In genomic region chr2L:6065823-6066222, dm6 we compare ENCODE assay signal across 2 fruit fly cellular contexts.
TF ChIP-seq lines count a peak whose summit lies in the region.

Gene Fbw5, minus strand, starts transcription at chr2L:6065953.
Gene CG9147, plus strand, starts transcription at chr2L:6065997.

TF ChIP-seq in whole organism, embryonic, 481 proteins besides CTCF, POLR2A, EP300 and RAD21 (continued from another document and continues in another):
- TF ChIP-seq CG18476 (GFP tag; optimal IDR thresholded peaks at IDR 0.05; lab: Kevin White, UChicago) (peak; percentile 99), Fer3 (tag; optimal IDR thresholded peaks at IDR 0.05; lab: Kevin White, UChicago) (peak; percentile 99), CG7372 (GFP tag; IDR thresholded peaks at IDR 0.05; lab: Robert Waterston, UW) (peak; percentile 99), Adf1 (GFP tag; IDR thresholded peaks at IDR 0.05; lab: Robert Waterston, UW) (peak; percentile 93), sug (tag; optimal IDR thresholded peaks at IDR 0.05; lab: Kevin White, UChicago) (peak; percentile 98), MESR4 (GFP tag; optimal IDR thresholded peaks at IDR 0.05; lab: Kevin White, UChicago) (peak; percentile 98), B-H2 (GFP tag; optimal IDR thresholded peaks at IDR 0.05; lab: Kevin White, UChicago) (peak; percentile 95), Bteb2 (GFP tag; optimal IDR thresholded peaks at IDR 0.05; lab: Kevin White, UChicago) (peak; percentile 99), org-1 (GFP tag; optimal IDR thresholded peaks at IDR 0.05; lab: Kevin White, UChicago) (peak; percentile 99), Atf3 (GFP tag; optimal IDR thresholded peaks at IDR 0.05; lab: Kevin White, UChicago) (peak; percentile 99), CG13123 (GFP tag; optimal IDR thresholded peaks at IDR 0.05; lab: Kevin White, UChicago) (peak; percentile 99), sd (tag; optimal IDR thresholded peaks at IDR 0.05; lab: Kevin White, UChicago) (peak; percentile 99), D19B (GFP tag; optimal IDR thresholded peaks at IDR 0.05; lab: Kevin White, UChicago) (peak; percentile 100), CG5245 (GFP tag; optimal IDR thresholded peaks at IDR 0.05; lab: Kevin White, UChicago) (peak; percentile 100), fd64A (GFP tag; optimal IDR thresholded peaks at IDR 0.05; lab: Kevin White, UChicago) (peak; percentile 97), chif (GFP tag; optimal IDR thresholded peaks at IDR 0.05; lab: Kevin White, UChicago) (peak; percentile 99 to 100), Gug (GFP tag; IDR thresholded peaks at IDR 0.05; lab: Robert Waterston, UW) (peak; percentile 99), Meics (GFP tag; optimal IDR thresholded peaks at IDR 0.05; lab: Kevin White, UChicago) (peak; percentile 99), Lhr (GFP tag; optimal IDR thresholded peaks at IDR 0.05; lab: Kevin White, UChicago) (peak; percentile 98), prd (optimal IDR thresholded peaks at IDR 0.05; lab: Kevin White, UChicago) (no peak), prd (GFP tag; IDR thresholded peaks at IDR 0.05; lab: Robert Waterston, UW) (peak; percentile 100), CG11085 (GFP tag; IDR thresholded peaks at IDR 0.05; lab: Robert Waterston, UW) (peak; percentile 98), NFAT (GFP tag; IDR thresholded peaks at IDR 0.05; lab: Robert Waterston, UW) (peak; percentile 99), Xrp1 (GFP tag; IDR thresholded peaks at IDR 0.05; lab: Robert Waterston, UW) (peak; percentile 100), kay (GFP tag; optimal IDR thresholded peaks at IDR 0.05; lab: Kevin White, UChicago) (peak; percentile 99), CG17385 (GFP tag; optimal IDR thresholded peaks at IDR 0.05; lab: Kevin White, UChicago) (peak; percentile 100), Oaz (GFP tag; IDR thresholded peaks at IDR 0.05; lab: Robert Waterston, UW) (peak; percentile 99), shn (GFP tag; optimal IDR thresholded peaks at IDR 0.05; lab: Kevin White, UChicago) (peak; percentile 99), CG12219 (GFP tag; optimal IDR thresholded peaks at IDR 0.05; lab: Kevin White, UChicago) (peak; percentile 100), Tbp (GFP tag; optimal IDR thresholded peaks at IDR 0.05; lab: Kevin White, UChicago) (no peak), CG11504 (tag; optimal IDR thresholded peaks at IDR 0.05; lab: Kevin White, UChicago) (peak; percentile 99), CG12104 (GFP tag; optimal IDR thresholded peaks at IDR 0.05; lab: Kevin White, UChicago) (peak; percentile 100), corto (GFP tag; optimal IDR thresholded peaks at IDR 0.05; lab: Kevin White, UChicago) (peak; percentile 99), toy (GFP tag; IDR thresholded peaks at IDR 0.05; lab: Robert Waterston, UW) (peak; percentile 97), CG13624 (GFP tag; optimal IDR thresholded peaks at IDR 0.05; lab: Kevin White, UChicago) (peak; percentile 100), Nf-YB (GFP tag; optimal IDR thresholded peaks at IDR 0.05; lab: Kevin White, UChicago) (peak; percentile 93), wek (GFP tag; optimal IDR thresholded peaks at IDR 0.05; lab: Kevin White, UChicago) (peak; percentile 97), CG33213 (GFP tag; optimal IDR thresholded peaks at IDR 0.05; lab: Kevin White, UChicago) (peak; percentile 99), CG32772 (GFP tag; IDR thresholded peaks at IDR 0.05; lab: Robert Waterston, UW) (peak; percentile 99), wor (GFP tag; IDR thresholded peaks at IDR 0.05; lab: Robert Waterston, UW) (peak; percentile 99), crc (GFP tag; optimal IDR thresholded peaks at IDR 0.05; lab: Kevin White, UChicago) (peak; percentile 99), NC2β (GFP tag; optimal IDR thresholded peaks at IDR 0.05; lab: Kevin White, UChicago) (peak; percentile 99), tll (GFP tag; optimal IDR thresholded peaks at IDR 0.05; lab: Kevin White, UChicago) (peak in 1 of 2 experiments; percentile 85), CG10274 (GFP tag; optimal IDR thresholded peaks at IDR 0.05; lab: Kevin White, UChicago) (peak; percentile 95), HLH3B (GFP tag; IDR thresholded peaks at IDR 0.05; lab: Robert Waterston, UW) (peak; percentile 100), ttk (GFP tag; IDR thresholded peaks at IDR 0.05; lab: Robert Waterston, UW) (peak; percentile 100), CG4707 (GFP tag; optimal IDR thresholded peaks at IDR 0.05; lab: Kevin White, UChicago) (peak; percentile 98), slou (GFP tag; optimal IDR thresholded peaks at IDR 0.05; lab: Kevin White, UChicago) (peak; percentile 99), Chrac-16 (GFP tag; optimal IDR thresholded peaks at IDR 0.05; lab: Kevin White, UChicago) (peak; percentile 100), pita (GFP tag; optimal IDR thresholded peaks at IDR 0.05; lab: Kevin White, UChicago) (no peak), CG9797 (GFP tag; optimal IDR thresholded peaks at IDR 0.05; lab: Kevin White, UChicago) (peak; percentile 56), zf30C (GFP tag; optimal IDR thresholded peaks at IDR 0.05; lab: Kevin White, UChicago) (no peak), CG16863 (GFP tag; optimal IDR thresholded peaks at IDR 0.05; lab: Kevin White, UChicago) (peak; percentile 99), ranshi (GFP tag; IDR thresholded peaks at IDR 0.05; lab: Robert Waterston, UW) (peak; percentile 100), CG12942 (GFP tag; optimal IDR thresholded peaks at IDR 0.05; lab: Kevin White, UChicago) (peak; percentile 100), CG3995 (GFP tag; optimal IDR thresholded peaks at IDR 0.05; lab: Kevin White, UChicago) (peak; percentile 86), lbe (GFP tag; optimal IDR thresholded peaks at IDR 0.05; lab: Kevin White, UChicago) (peak; percentile 99), wdn (GFP tag; IDR thresholded peaks at IDR 0.05; lab: Robert Waterston, UW) (peak; percentile 99), CG18262 (tag; optimal IDR thresholded peaks at IDR 0.05; lab: Kevin White, UChicago) (peak; percentile 99), CG7745 (tag; optimal IDR thresholded peaks at IDR 0.05; lab: Kevin White, UChicago) (peak; percentile 97), lmd (GFP tag; IDR thresholded peaks at IDR 0.05; lab: Robert Waterston, UW) (peak; percentile 100), CG8089 (GFP tag; optimal IDR thresholded peaks at IDR 0.05; lab: Kevin White, UChicago) (peak; percentile 99), unc-4 (GFP tag; IDR thresholded peaks at IDR 0.05; lab: Robert Waterston, UW; ENCODE audit: partially characterized antibody) (peak; percentile 59), az2 (GFP tag; optimal IDR thresholded peaks at IDR 0.05; lab: Kevin White, UChicago) (peak; percentile 100), ro (GFP tag; IDR thresholded peaks at IDR 0.05; lab: Robert Waterston, UW) (peak; percentile 99), dm (GFP tag; optimal IDR thresholded peaks at IDR 0.05; lab: Kevin White, UChicago) (peak; percentile 99)

TF ChIP-seq in whole organism, prepupa, 60 proteins besides CTCF, POLR2A, EP300 and RAD21 (continued from another document):
- peak; percentile 100 for TF ChIP-seq Met (GFP tag; optimal IDR thresholded peaks at IDR 0.05; lab: Kevin White, UChicago)
- TF ChIP-seq vri (GFP tag; optimal IDR thresholded peaks at IDR 0.05; lab: Kevin White, UChicago), result peak; percentile 100
- peak; percentile 99 for TF ChIP-seq CG11294 (GFP tag; IDR thresholded peaks at IDR 0.05; lab: Robert Waterston, UW)
- TF ChIP-seq CG8319 (GFP tag; optimal IDR thresholded peaks at IDR 0.05; lab: Kevin White, UChicago), result peak; percentile 99
- TF ChIP-seq CG6854 (GFP tag; optimal IDR thresholded peaks at IDR 0.05; lab: Kevin White, UChicago), result peak; percentile 99
- TF ChIP-seq Eip75B (GFP tag; optimal IDR thresholded peaks at IDR 0.05; lab: Kevin White, UChicago), result peak; percentile 100
- peak; percentile 100 for TF ChIP-seq CG10631 (GFP tag; optimal IDR thresholded peaks at IDR 0.05; lab: Kevin White, UChicago)
- TF ChIP-seq cyc (GFP tag; optimal IDR thresholded peaks at IDR 0.05; lab: Kevin White, UChicago), result peak; percentile 100
